Fruit fly (Drosophila melanogaster) whole organism, larva: ENCODE data around the gene CG6766.

Experiments
- noc ChIP-seq: fragments of 200-800 bp; sonication (Bioruptor generic); optimal IDR thresholded peaks from 3 replicates; lab custom pipeline; 2019; ENCODE audit warnings: missing biosample characterization, mild to moderate bottlenecking, missing genetic modification characterization, moderate library complexity

The CG6766 gene

DNA sequence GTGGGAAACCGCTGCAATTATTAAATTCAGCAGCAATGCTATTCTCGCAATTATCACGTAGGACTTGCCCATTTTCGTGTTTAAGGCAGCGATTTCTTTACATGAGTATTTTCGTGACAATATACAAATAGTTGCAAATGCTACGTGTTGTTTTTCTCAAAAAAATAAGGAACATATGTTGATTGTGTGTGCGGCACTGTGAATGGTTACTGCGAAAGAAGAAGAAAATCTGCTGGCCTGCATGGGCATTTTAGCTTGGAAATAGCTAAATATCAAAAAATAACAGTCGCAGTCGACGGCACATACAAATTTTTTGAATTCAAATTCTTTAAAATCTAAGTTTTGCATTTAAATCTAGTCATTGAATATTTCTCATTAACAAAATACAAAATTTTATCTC, at the start of gene CG6766:
CG6766 (minus strand) TSS at position 180 of the 400 bp plus-strand sequence.
- no peak for TF ChIP-seq noc (tag; lab: Kevin White, UChicago)

DNA sequence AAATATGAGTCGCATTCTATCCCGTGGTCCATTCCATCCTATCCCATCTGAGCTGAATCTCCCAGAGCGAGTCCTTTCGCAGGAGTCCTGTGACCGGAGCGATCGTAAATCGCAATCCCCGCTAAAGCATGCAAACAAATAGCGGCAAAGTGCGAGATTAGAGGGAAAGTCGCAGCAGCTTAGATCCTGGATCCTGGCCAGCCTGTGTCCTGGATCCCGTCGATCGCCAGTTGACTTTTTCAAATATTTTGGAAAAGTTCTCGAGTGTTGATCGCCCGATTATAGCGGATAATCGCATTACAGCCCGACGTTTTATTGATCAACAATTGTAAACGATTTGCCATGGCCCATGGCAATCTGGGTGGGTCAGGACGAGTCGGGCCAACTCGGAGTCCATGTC, 48.7 kb upstream of the CG6766 start:
- TF ChIP-seq noc (tag; lab: Kevin White, UChicago) = no peak

DNA sequence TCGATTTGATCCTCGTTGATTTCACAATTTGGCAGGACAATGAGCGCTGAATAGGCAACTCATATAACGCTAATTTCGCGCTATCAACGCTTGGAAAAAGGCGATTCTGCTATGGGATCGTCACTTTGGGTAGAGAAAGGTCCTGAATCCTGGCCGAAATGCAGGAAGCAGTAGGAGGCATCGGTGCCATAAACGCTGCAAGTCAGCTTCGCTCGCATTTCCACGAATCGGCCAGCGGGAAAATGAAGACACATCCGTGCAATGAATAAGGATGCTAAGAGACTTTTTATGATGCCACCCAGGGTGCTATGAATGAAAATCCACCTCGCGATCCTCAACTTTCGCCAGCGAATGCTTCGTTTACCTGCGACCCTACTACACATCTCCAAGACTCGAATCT, 47.0 kb upstream of the CG6766 start:
- no peak for TF ChIP-seq noc (tag; lab: Kevin White, UChicago)

DNA sequence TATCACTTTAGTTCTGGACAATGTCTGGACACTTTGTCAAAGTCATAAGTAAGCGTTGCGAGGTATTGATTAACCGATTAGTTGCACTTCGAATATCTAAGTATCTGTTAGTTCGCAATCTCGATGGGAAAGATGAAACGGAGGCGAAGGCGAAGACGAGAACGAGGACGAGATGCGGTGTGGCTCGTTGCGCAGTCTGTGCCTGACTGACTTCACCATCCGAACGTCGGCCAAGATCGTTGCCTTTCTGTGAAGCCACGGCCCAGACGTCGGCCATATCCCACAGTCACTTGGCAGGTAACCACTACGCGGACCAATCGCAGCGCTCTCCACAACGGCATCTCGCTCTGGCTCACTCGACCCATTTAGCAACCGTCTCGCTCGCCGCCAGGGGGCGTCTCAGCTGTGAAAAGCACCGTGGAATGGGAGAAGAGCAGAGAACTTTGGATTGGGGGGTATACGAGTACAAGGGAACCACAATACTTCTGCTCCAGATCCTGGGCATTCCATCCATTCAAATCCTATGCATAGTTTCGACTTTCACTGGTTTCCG, 45.2 kb upstream of the CG6766 start, which contains the start of gene prd:
prd (minus strand) TSS at position 209 of the 553 bp plus-strand sequence.
- no peak for TF ChIP-seq noc (tag; lab: Kevin White, UChicago)

DNA sequence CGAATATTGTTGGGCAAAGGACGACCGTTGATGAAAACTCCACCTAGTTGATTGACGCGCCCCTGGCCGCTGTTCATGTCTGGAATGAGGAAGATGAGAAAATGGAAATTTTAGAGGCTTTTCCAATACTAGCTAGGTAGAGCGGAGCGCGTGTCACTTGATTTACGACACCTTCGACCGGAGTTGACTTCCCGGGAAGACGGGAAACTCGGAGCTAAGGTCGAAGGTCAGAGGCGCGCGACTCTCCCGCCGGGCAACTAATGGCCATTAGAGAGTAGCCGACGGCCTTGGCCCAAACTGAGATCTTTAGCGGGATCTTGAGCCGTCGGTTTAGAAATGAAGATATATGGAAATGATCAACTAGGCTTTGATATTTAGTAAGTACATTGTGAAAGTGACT, 44.5 kb upstream of the CG6766 start:
- no peak for TF ChIP-seq noc (tag; lab: Kevin White, UChicago)

DNA sequence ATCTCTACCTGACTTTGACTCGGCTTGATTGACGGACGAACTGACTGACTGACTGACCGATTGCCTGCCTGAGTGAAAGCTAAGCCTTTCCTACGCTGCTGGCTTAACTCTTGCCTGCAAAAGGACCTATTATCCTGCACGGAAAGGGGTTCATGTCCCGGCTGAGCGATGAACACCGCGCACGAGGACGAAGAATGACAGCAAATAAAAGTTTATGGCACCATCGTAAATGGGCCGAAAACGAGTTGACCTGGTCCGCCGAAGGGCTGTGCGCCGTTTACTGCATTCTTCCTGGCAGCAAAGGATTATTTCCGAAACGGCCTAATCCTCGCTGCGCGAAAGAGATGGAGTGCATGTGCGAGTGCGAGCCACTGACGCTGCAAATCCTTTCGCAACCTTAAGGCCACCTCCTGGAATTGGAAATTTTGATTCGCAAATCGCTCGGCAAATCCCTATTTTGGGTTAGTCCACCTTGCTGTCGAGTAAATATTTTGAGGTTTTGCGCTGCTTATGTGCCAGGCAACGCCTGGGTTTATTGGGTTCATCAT, 40.7 kb upstream of the CG6766 start:
- TF ChIP-seq noc (tag; lab: Kevin White, UChicago) = no peak

DNA sequence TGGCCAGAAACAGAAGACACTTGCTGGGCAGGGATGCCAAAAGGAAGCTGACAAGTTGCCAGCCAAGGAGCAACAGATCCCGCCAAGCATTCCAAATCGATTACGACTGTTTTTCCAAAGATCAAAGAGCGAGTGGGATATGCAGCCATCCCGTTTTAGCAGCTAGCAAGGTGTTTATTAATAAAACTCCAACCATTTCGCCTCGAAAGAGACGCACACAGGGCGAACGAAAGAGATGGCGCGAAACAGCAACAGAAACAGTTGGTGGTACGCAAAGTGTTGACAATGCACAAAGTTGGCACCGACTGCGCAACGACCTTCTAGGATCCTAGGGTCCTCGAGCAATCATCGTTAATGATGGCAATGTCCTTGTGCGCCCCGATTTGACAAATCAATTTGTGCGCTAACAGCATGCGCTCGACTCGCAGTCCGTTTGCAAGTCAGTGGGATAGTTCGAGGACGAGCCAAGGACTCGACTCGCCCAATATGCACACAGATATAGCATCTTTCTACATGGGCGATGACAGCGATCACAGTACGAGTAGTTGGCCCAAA, 39.4 kb upstream of the CG6766 start:
- no peak for TF ChIP-seq noc (tag; lab: Kevin White, UChicago)

DNA sequence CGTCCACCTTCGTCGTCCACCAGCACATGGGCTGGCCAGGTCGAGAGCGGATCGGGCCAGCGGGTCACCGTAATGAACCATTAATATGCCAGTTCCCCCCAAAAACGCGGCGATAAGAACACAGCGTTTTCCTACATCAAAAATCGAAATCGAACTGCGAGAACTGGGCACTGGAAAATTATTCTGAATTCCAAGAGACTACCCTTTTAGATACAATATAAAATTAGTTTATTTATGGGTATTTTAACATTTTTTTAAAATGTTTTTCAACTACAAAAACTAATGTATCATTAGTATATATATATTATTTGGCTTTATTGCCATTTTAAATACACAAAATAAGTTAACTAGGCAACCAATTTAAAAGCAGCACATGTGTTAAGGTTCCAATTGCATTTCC, 38.2 kb upstream of the CG6766 start:
- TF ChIP-seq noc (tag; lab: Kevin White, UChicago) = no peak

DNA sequence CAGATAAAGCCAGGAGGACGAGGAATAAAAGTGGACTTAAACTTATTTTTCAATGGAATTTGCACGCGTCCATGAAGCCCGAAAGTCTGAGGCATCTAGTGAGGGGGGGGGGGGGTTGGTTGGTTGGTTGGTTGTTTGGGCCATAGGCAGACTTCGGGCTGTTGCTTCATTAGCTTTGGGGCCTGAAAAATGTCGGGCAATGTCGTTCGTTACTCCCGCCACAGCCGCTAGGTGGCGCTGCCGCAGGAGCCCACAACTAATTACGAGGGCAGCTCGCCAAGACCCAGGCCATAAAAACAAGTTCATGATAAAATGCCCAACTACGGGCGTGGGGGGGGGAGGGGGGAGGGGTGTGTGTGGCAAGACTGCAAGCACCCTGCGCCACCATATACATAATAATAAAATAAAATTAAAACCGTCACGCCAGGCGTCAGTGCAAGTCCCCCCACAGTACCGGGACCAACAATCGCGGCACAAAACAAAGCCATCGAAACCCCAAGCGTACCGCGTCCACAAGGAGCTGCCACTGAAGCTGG, 37.7 kb upstream of the CG6766 start:
- TF ChIP-seq noc (tag; lab: Kevin White, UChicago) = no peak

DNA sequence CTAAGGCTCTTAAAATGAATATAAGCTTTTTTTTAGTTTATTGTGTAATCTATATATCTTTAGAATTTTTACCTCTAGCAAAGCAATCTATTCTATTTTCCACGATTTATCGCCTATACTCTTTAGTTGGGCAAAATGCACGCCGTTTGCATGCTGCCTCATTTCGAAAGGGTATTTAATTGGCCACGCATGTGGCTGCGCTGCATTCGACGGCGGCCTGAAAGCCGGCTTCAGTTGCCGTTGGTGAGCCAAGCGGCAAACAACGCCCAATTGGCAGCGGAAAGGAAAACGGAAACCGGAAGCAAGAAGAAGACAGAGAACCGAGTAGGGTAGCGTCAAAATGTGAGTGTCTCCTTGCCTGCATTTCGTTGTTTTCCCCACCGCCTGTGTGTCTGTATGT, 35.4 kb upstream of the CG6766 start, which contains the start of gene CG14947:
CG14947 (plus strand) TSS at position 251 of the 400 bp plus-strand sequence.
- TF ChIP-seq noc (tag; lab: Kevin White, UChicago) = no peak

DNA sequence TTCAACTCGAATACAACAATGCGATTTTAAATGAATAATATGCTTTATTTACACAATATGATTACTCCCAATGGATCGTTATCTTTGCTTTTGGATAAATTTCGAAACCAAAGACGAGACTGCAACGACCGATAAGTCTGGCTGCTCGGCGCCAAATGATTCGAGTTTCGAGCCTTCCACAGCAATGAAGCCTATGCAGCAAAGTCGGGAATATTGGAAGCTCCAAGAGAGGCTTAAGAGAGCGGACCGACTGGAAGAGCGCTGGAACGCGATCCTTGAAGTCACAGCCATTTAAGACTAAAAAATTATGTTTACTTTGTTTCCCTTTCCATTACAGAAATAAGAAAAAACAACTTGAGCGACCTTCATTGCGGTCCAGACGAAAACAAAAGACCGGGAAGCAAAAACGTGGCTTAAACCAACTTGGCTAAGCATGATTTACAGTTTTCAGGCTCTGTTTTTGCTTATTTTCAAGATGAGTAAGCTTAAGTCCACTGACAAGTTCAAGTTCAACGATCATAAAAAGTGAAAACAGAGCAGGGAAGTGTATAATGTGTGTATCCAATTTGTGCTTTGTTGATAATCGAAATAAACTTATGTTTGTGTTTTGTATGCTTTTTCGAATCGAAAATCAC, 26.2 kb upstream of the CG6766 start, which contains the start of gene firl:
firl (minus strand) TSS at position 159 of the 635 bp plus-strand sequence.
- TF ChIP-seq noc (tag; lab: Kevin White, UChicago) = no peak

DNA sequence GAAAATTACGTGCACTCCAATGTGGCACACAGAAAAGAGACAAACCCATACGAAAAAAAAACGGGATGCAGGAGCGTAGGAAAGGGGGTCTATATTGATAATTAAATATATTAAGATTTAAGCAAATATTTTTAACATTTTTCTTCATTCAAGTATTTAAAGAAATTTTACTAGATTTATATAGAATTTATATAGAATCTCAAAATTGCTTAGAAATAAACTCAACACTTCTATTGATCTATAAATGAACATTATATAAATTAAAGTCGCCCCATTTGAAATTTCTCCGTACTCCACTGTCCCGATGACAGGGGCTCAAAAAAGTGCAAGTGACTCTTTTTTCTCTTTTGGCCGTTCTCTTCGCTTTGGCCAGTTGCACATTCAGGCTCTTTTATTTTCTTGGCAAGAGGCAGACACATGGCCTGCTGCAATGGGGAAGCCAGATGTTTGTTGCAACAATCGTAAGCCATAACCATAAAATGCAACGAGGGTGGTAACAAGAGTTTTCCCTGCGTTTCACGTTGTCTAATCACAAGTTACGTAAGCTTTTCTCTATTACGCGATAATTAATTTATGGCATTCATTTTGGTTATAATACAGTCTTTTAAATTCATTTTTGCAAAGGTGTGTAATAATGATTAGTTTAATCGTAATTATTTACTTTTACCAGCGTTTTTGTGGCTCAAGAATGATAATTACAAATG, 25.3 kb upstream of the CG6766 start:
- TF ChIP-seq noc (tag; lab: Kevin White, UChicago) = no peak

DNA sequence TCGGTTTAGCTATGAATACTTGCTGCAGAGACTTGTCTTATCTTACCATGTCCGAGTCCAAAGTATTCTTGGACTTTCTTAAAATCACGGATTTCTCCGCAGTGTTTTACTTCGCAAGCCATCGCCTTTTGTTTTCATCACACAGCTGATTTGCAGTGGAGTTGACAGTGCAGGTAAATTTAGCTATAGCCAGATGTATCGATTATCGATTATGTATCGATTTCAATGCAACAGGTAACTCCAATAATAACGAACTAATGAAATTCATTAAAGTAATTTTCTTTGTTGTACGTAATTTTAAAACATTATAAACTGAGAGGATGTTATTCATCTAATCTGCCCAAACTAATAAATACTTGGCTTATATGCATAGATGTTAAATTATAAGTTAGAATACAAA, 22.5 kb upstream of the CG6766 start, which contains the start of gene Rab3-GAP:
Rab3-GAP (minus strand) TSS at position 150 of the 400 bp plus-strand sequence.
- TF ChIP-seq noc (tag; lab: Kevin White, UChicago) = no peak

DNA sequence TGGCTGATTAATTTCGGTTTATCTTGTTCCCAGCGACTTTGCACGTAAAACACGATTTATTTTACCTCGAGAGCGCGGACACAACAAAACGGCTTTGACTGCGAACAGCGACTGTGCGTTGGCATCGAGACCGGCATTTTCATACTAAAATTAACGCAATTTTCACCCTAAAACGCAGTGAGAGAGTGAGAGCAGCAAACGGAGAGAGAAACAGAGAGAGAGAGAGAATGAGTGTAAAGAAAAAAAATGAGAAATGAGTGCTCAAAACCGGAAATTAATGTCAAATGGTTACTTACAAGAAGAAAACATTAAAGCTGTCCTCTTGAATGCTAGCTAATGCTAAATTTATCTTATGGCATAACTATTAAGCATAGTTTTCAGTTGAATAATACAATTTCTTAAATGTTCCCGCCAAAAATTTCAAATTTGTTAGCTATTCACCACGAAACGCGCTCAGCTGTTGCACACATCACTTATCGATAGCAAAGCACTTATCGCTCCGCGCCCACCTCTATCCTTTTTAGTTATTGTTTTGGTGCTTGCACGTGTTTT, 15.4 kb upstream of the CG6766 start, which contains the start of the genes JhI-21, RpL7-like and CG34164:
JhI-21 (minus strand) TSS at position 206 of the 552 bp plus-strand sequence.
RpL7-like (plus strand) TSS at position 490 of the 552 bp plus-strand sequence.
CG34164 (plus strand) TSS at position 512 of the 552 bp plus-strand sequence.
- no peak for TF ChIP-seq noc (tag; lab: Kevin White, UChicago)

DNA sequence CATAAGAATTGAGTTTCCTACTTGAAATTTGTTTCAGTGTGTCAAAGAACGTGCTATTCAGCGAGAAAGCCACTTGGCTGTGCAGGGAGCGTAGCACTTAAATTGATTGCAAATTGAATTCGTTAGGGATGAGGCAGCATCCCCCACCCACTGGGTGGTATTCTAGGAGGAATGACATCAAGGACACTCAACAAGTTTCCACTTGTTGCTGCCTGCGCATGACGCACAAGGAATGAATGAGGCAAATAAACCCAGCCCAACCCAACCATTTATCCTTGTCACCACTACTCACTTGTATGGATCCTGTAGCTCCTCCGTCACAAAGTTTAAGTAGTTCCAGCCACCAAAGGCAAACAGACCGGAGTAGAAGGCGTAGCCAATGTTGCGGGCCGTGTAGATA, 12.9 kb upstream of the CG6766 start:
- TF ChIP-seq noc (tag; lab: Kevin White, UChicago) = no peak
